Worm (Caenorhabditis elegans): Measurements from ENCODE around the gene K10B4.3.

The K10B4.3 gene

ce11 chrII:155904-156303, 34.9 kb upstream of the K10B4.3 start, which contains the start of gene mrpl-28 (continued):
- TF ChIP-seq lsy-27 (tag; optimal IDR thresholded peaks at IDR 0.05; ENCODE audit: borderline replicate concordance, insufficient read depth) (no peak), F37B4.10 (GFP tag; IDR thresholded peaks at IDR 0.05) (no peak), mel-28 (tag; optimal IDR thresholded peaks at IDR 0.05; ENCODE audit: borderline replicate concordance) (no peak), tbx-9 (tag; optimal IDR thresholded peaks at IDR 0.05; ENCODE audit: borderline replicate concordance) (no peak), C17E4.6 (GFP tag; IDR thresholded peaks at IDR 0.05) (no peak), ztf-28 (GFP tag; IDR thresholded peaks at IDR 0.05) (no peak), nhr-120 (GFP tag; IDR thresholded peaks at IDR 0.05) (no peak), nfya-2 (GFP tag; IDR thresholded peaks at IDR 0.05) (no peak), sptf-2 (GFP tag; optimal IDR thresholded peaks at IDR 0.05) (no peak), F10E7.11 (tag; optimal IDR thresholded peaks at IDR 0.05) (no peak), hmg-20 (GFP tag; IDR thresholded peaks at IDR 0.05) (0 out of 2 replicates have a peak, but pooled peaks have one; percentile 65), fkh-3 (tag; optimal IDR thresholded peaks at IDR 0.05) (no peak), ceh-58 (GFP tag; IDR thresholded peaks at IDR 0.05) (no peak), nfya-1 (tag; optimal IDR thresholded peaks at IDR 0.05; ENCODE audit: borderline replicate concordance, insufficient read depth) (no peak), B0019.2 (GFP tag; conservative IDR thresholded peaks at IDR 0.05) (no peak), madf-6 (GFP tag; IDR thresholded peaks at IDR 0.05) (peak; percentile 76), lir-1 (GFP tag; conservative IDR thresholded peaks at IDR 0.05) (peak; percentile 80), ceh-79 (tag; optimal IDR thresholded peaks at IDR 0.05) (no peak), egl-44 (GFP tag; IDR thresholded peaks at IDR 0.05) (no peak), somi-1 (GFP tag; optimal IDR thresholded peaks at IDR 0.05) (no peak), akir-1 (GFP tag; optimal IDR thresholded peaks at IDR 0.05) (no peak), snpc-3.4 (tag; optimal IDR thresholded peaks at IDR 0.05) (peak; percentile 75), F22D6.2 (tag; optimal IDR thresholded peaks at IDR 0.05) (peak; percentile 11), dox-1 (GFP tag; IDR thresholded peaks at IDR 0.05) (peak; percentile 87), T26A5.8 (tag; optimal IDR thresholded peaks at IDR 0.05) (no peak), dpff-1 (tag; optimal IDR thresholded peaks at IDR 0.05) (no peak), Y53G8AR.9 (GFP tag; conservative IDR thresholded peaks at IDR 0.05) (peak; percentile 89), tlf-1 (GFP tag; optimal IDR thresholded peaks at IDR 0.05) (peak; percentile 69), cebp-1 (GFP tag; IDR thresholded peaks at IDR 0.05) (no peak), cebp-1 (tag; optimal IDR thresholded peaks at IDR 0.05) (peak; percentile 72), unc-130 (GFP tag; optimal IDR thresholded peaks at IDR 0.05) (peak; percentile 20), F39B2.1 (GFP tag; IDR thresholded peaks at IDR 0.05) (no peak), ama-1 (optimal IDR thresholded peaks at IDR 0.05) (no peak), ama-1 (GFP tag; optimal IDR thresholded peaks at IDR 0.05) (no peak), bed-2 (GFP tag; IDR thresholded peaks at IDR 0.05) (no peak), ets-4 (GFP tag; optimal IDR thresholded peaks at IDR 0.05) (no peak), D2030.7 (GFP tag; IDR thresholded peaks at IDR 0.05) (peak; percentile 90), nhr-27 (tag; optimal IDR thresholded peaks at IDR 0.05) (no peak), bed-1 (GFP tag; IDR thresholded peaks at IDR 0.05) (no peak), let-607 (tag; optimal IDR thresholded peaks at IDR 0.05) (peak in 1 of 2 experiments; percentile 50), snpc-1.1 (tag; optimal IDR thresholded peaks at IDR 0.05; ENCODE audit: insufficient read depth) (no peak), atf-7 (tag; optimal IDR thresholded peaks at IDR 0.05) (no peak), Y95B8A.8 (GFP tag; IDR thresholded peaks at IDR 0.05) (0 out of 2 replicates have a peak, but pooled peaks have one; percentile 61), snpc-1.3 (tag; optimal IDR thresholded peaks at IDR 0.05; ENCODE audit: insufficient read depth) (peak; percentile 17), K12H6.12 (tag; optimal IDR thresholded peaks at IDR 0.05) (peak; percentile 20), madf-8 (GFP tag; conservative IDR thresholded peaks at IDR 0.05) (no peak), Y79H2A.3 (GFP tag; conservative IDR thresholded peaks at IDR 0.05) (no peak), hlh-12 (tag; optimal IDR thresholded peaks at IDR 0.05) (no peak), Y53F4B.3 (GFP tag; IDR thresholded peaks at IDR 0.05) (no peak)
